Fruit fly (Drosophila melanogaster) whole organism, embryonic: ENCODE measurements around the gene CG17321.

Experiments used
- Blimp-1 ChIP-seq: fragments of 200-800 bp; sonication (Bioruptor generic); optimal IDR thresholded peaks from 3 replicates; lab custom pipeline; 2018; ENCODE audit warnings: missing biosample characterization, missing genetic modification characterization, mild to moderate bottlenecking, moderate library complexity, missing genetic modification reagents
- CG10274 ChIP-seq: fragments of 200-800 bp; sonication (Bioruptor generic); optimal IDR thresholded peaks from 3 replicates; lab custom pipeline; 2017; ENCODE audit warnings: missing biosample characterization, mild to moderate bottlenecking, missing genetic modification characterization
- CG11398 ChIP-seq: fragments of 200-800 bp; sonication (Bioruptor generic); optimal IDR thresholded peaks from 2 replicates; lab custom pipeline; 2016; ENCODE audit warnings: missing biosample characterization, missing genetic modification characterization
- CG12219 ChIP-seq: fragments of 200-800 bp; sonication (Bioruptor generic); optimal IDR thresholded peaks from 3 replicates; lab custom pipeline; 2018; ENCODE audit warnings: missing biosample characterization, mild to moderate bottlenecking, missing genetic modification characterization
- CG15601 ChIP-seq: fragments of 200-800 bp; sonication (Bioruptor generic); optimal IDR thresholded peaks from 3 replicates; lab custom pipeline; 2019; ENCODE audit warnings: missing biosample characterization, mild to moderate bottlenecking, missing genetic modification characterization, moderate library complexity
- CG17829 ChIP-seq: fragments of 200-800 bp; optimal IDR thresholded peaks from 2 replicates; lab custom pipeline; 2019; ENCODE audit warnings: missing biosample characterization, mild to moderate bottlenecking, missing genetic modification characterization, moderate library complexity
- CG18011 ChIP-seq: fragments of 200-800 bp; sonication (Bioruptor generic); optimal IDR thresholded peaks from 2 replicates; lab custom pipeline; 2017; ENCODE audit warnings: missing biosample characterization, missing genetic modification characterization, mild to moderate bottlenecking, moderate library complexity, missing genotype
- CG18476 ChIP-seq: fragments of 200-800 bp; sonication (Bioruptor generic); optimal IDR thresholded peaks from 2 replicates; lab custom pipeline; 2016; ENCODE audit warnings: missing biosample characterization, mild to moderate bottlenecking, missing genetic modification characterization
- CG18599 ChIP-seq: fragments of 200-800 bp; sonication (Bioruptor generic); optimal IDR thresholded peaks from 3 replicates; lab custom pipeline; 2017; ENCODE audit warnings: missing biosample characterization, missing genetic modification characterization, mild to moderate bottlenecking, moderate library complexity, missing genetic modification reagents
- CG32772 ChIP-seq: fragments of 200-800 bp; sonication (Bioruptor generic); IDR thresholded peaks from 2 replicates; pipeline ENCODE4 v1.3.6; 2022; ENCODE audit warnings: missing biosample characterization, missing genetic modification characterization
- CG3838 ChIP-seq: fragments of 200-800 bp; sonication (Bioruptor generic); optimal IDR thresholded peaks from 3 replicates; lab custom pipeline; 2016; ENCODE audit warnings: missing biosample characterization, missing genetic modification characterization
- CG4360 ChIP-seq: fragments of 200-800 bp; sonication (Bioruptor generic); IDR thresholded peaks from 2 replicates; pipeline ENCODE4 v1.3.6; 2022; ENCODE audit warnings: missing biosample characterization, missing genetic modification characterization
- CG6689 ChIP-seq: fragments of 200-800 bp; sonication (Bioruptor generic); IDR thresholded peaks from 2 replicates; pipeline ENCODE4 v1.3.6; 2022; ENCODE audit warnings: missing biosample characterization, missing genetic modification characterization
- CG6791 ChIP-seq: fragments of 200-800 bp; sonication (Bioruptor generic); IDR thresholded peaks from 3 replicates; pipeline ENCODE4 v1.3.6; 2022; ENCODE audit warnings: missing biosample characterization, missing genetic modification characterization; ENCODE audit not compliant: partially characterized antibody
- CG6813 ChIP-seq: fragments of 200-800 bp; sonication (Bioruptor generic); optimal IDR thresholded peaks from 2 replicates; lab custom pipeline; 2017; ENCODE audit warnings: missing biosample characterization, missing genetic modification characterization, mild to moderate bottlenecking, moderate library complexity, missing genetic modification reagents
- CG7271 ChIP-seq: fragments of 200-800 bp; sonication (Bioruptor generic); optimal IDR thresholded peaks from 2 replicates; lab custom pipeline; 2018; ENCODE audit warnings: missing biosample characterization, mild to moderate bottlenecking, missing genetic modification characterization, moderate library complexity
- CG7357 ChIP-seq: fragments of 200-800 bp; sonication (Bioruptor generic); IDR thresholded peaks from 3 replicates; pipeline ENCODE4 v1.3.6; 2022; ENCODE audit warnings: missing biosample characterization, missing genetic modification characterization
- CG7556 ChIP-seq: fragments of 200-800 bp; sonication (Bioruptor generic); optimal IDR thresholded peaks from 2 replicates; lab custom pipeline; 2017; ENCODE audit warnings: missing biosample characterization, mild to moderate bottlenecking, missing genetic modification characterization
- CG8281 ChIP-seq: fragments of 200-800 bp; sonication (Bioruptor generic); optimal IDR thresholded peaks from 2 replicates; lab custom pipeline; 2018; ENCODE audit warnings: missing biosample characterization, mild to moderate bottlenecking, missing genetic modification characterization, moderate library complexity
- CG9727 ChIP-seq: fragments of 200-800 bp; sonication (Bioruptor generic); optimal IDR thresholded peaks from 3 replicates; lab custom pipeline; 2017; ENCODE audit warnings: missing biosample characterization, mild to moderate bottlenecking, missing genetic modification characterization
- Dbx ChIP-seq: fragments of 200-800 bp; sonication (Bioruptor generic); IDR thresholded peaks from 3 replicates; pipeline ENCODE4 v1.3.6; 2022; ENCODE audit warnings: missing biosample characterization, missing genetic modification characterization
- Fer3 ChIP-seq: fragments of 200-800 bp; sonication (Bioruptor generic); optimal IDR thresholded peaks from 2 replicates; lab custom pipeline; 2018; ENCODE audit warnings: missing biosample characterization, mild to moderate bottlenecking, missing genetic modification characterization, moderate library complexity
- Hr3 ChIP-seq: fragments of 200-800 bp; sonication (Bioruptor generic); optimal IDR thresholded peaks from 3 replicates; lab custom pipeline; 2016; ENCODE audit warnings: missing biosample characterization, missing genetic modification characterization
- Hr78 ChIP-seq, 2 experiments: fragments of 200-800 bp in 1 of 2; fragments of >200 bp in 1 of 2; sonication (Bioruptor generic) in 1 of 2; optimal IDR thresholded peaks; 2 replicates each; lab custom pipeline; 2017 to 2019; ENCODE audit warnings: missing biosample characterization in 2 of 2, missing genetic modification characterization in 2 of 2, mild to moderate bottlenecking in 1 of 2, moderate library complexity in 1 of 2
- Neu2 ChIP-seq: fragments of 200-800 bp; sonication (Bioruptor generic); optimal IDR thresholded peaks from 3 replicates; lab custom pipeline; 2016; ENCODE audit warnings: missing biosample characterization, missing genetic modification characterization, borderline replicate concordance
- NfI ChIP-seq: fragments of 200-800 bp; sonication (Bioruptor generic); optimal IDR thresholded peaks from 3 replicates; lab custom pipeline; 2018; ENCODE audit warnings: missing biosample characterization, mild to moderate bottlenecking, missing genetic modification characterization, moderate library complexity
- Side ChIP-seq: fragments of 200-800 bp; sonication (Bioruptor generic); optimal IDR thresholded peaks from 2 replicates; lab custom pipeline; 2016; ENCODE audit warnings: missing biosample characterization, missing genetic modification characterization
- Sin3A ChIP-seq: fragments of >200 bp; optimal IDR thresholded peaks from 2 replicates; lab custom pipeline; 2018
- Taf1 ChIP-seq: fragments of 200-800 bp; sonication (Bioruptor generic); IDR thresholded peaks from 2 replicates; pipeline ENCODE4 v1.3.6; 2022; ENCODE audit warnings: missing biosample characterization, missing genetic modification characterization
- caup ChIP-seq: fragments of 200-800 bp; sonication (Bioruptor generic); optimal IDR thresholded peaks from 3 replicates; lab custom pipeline; 2017; ENCODE audit warnings: missing biosample characterization, mild to moderate bottlenecking, missing genetic modification characterization, moderate library complexity; ENCODE audit not compliant: severe bottlenecking
- cwo ChIP-seq: fragments of 200-800 bp; sonication (Bioruptor generic); optimal IDR thresholded peaks from 3 replicates; lab custom pipeline; 2017; ENCODE audit warnings: missing biosample characterization, missing genetic modification characterization, mild to moderate bottlenecking, moderate library complexity, missing genetic modification reagents
- dimm ChIP-seq: fragments of 200-800 bp; sonication (Bioruptor generic); IDR thresholded peaks from 2 replicates; pipeline ENCODE4 v1.3.6; 2022; ENCODE audit warnings: missing biosample characterization, missing genetic modification characterization
- dpn ChIP-seq, 2 experiments: fragments of 200-800 bp; sonication (Bioruptor generic); optimal IDR thresholded peaks; 3 replicates each; lab custom pipeline; 2016; ENCODE audit warnings: missing biosample characterization in 2 of 2, missing genetic modification characterization in 2 of 2
- emc ChIP-seq: fragments of 200-800 bp; sonication (Bioruptor generic); optimal IDR thresholded peaks from 2 replicates; lab custom pipeline; 2016; ENCODE audit warnings: missing biosample characterization, missing genetic modification characterization
- fd102C ChIP-seq: fragments of 200-800 bp; sonication (Bioruptor generic); optimal IDR thresholded peaks from 2 replicates; lab custom pipeline; 2018; ENCODE audit warnings: missing biosample characterization, mild to moderate bottlenecking, missing genetic modification characterization, moderate library complexity
- grn ChIP-seq: fragments of 200-800 bp; sonication (Bioruptor generic); optimal IDR thresholded peaks from 3 replicates; lab custom pipeline; 2017; ENCODE audit warnings: missing biosample characterization, missing genetic modification characterization
- odd ChIP-seq: fragments of 200-800 bp; sonication (Bioruptor generic); optimal IDR thresholded peaks from 2 replicates; lab custom pipeline; 2017; ENCODE audit warnings: missing biosample characterization, mild to moderate bottlenecking, missing genetic modification characterization
- phol ChIP-seq: fragments of 200-800 bp; sonication (Bioruptor generic); optimal IDR thresholded peaks from 3 replicates; lab custom pipeline; 2018; ENCODE audit warnings: missing biosample characterization, mild to moderate bottlenecking, missing genetic modification characterization, moderate library complexity
- pita ChIP-seq: fragments of 200-800 bp; sonication (Bioruptor generic); optimal IDR thresholded peaks from 2 replicates; lab custom pipeline; 2017; ENCODE audit warnings: missing biosample characterization, mild to moderate bottlenecking, missing genetic modification characterization
- salm ChIP-seq: fragments of 200-800 bp; sonication (Bioruptor generic); optimal IDR thresholded peaks from 2 replicates; lab custom pipeline; 2018; ENCODE audit warnings: missing biosample characterization, mild to moderate bottlenecking, missing genetic modification characterization
- schlank ChIP-seq: fragments of 200-800 bp; sonication (Bioruptor generic); optimal IDR thresholded peaks from 2 replicates; lab custom pipeline; 2018; ENCODE audit warnings: missing biosample characterization, mild to moderate bottlenecking, missing genetic modification characterization
- scrt ChIP-seq: fragments of 200-800 bp; sonication (Bioruptor generic); optimal IDR thresholded peaks from 2 replicates; lab custom pipeline; 2018; ENCODE audit warnings: missing biosample characterization, mild to moderate bottlenecking, missing genetic modification characterization, moderate library complexity
- sisA ChIP-seq: fragments of 200-800 bp; sonication (Bioruptor generic); IDR thresholded peaks from 2 replicates; pipeline ENCODE4 v1.3.6; 2022; ENCODE audit warnings: missing biosample characterization, missing genetic modification characterization
- slou ChIP-seq: fragments of 200-800 bp; sonication (Bioruptor generic); optimal IDR thresholded peaks from 3 replicates; lab custom pipeline; 2016; ENCODE audit warnings: missing biosample characterization, missing genetic modification characterization
- sna ChIP-seq: fragments of 200-800 bp; sonication (Bioruptor generic); IDR thresholded peaks from 2 replicates; pipeline ENCODE4 v1.3.6; 2022; ENCODE audit warnings: missing biosample characterization, missing genetic modification characterization; ENCODE audit not compliant: partially characterized antibody
- stc ChIP-seq: fragments of 200-800 bp; sonication (Bioruptor generic); IDR thresholded peaks from 2 replicates; pipeline ENCODE4 v1.3.6; 2022; ENCODE audit warnings: missing biosample characterization, missing genetic modification characterization
- tap ChIP-seq: fragments of 200-800 bp; optimal IDR thresholded peaks from 3 replicates; lab custom pipeline; 2019; ENCODE audit warnings: missing biosample characterization, mild to moderate bottlenecking, missing genetic modification characterization, moderate library complexity
- tup ChIP-seq: fragments of 200-800 bp; sonication (Bioruptor generic); optimal IDR thresholded peaks from 2 replicates; lab custom pipeline; 2016; ENCODE audit warnings: missing biosample characterization, mild to moderate bottlenecking, missing genetic modification characterization, moderate library complexity
- zfh2 ChIP-seq: fragments of 200-800 bp; sonication (Bioruptor generic); optimal IDR thresholded peaks from 2 replicates; lab custom pipeline; 2016; ENCODE audit warnings: missing biosample characterization, missing genetic modification characterization

CG17321 gene

DNA sequence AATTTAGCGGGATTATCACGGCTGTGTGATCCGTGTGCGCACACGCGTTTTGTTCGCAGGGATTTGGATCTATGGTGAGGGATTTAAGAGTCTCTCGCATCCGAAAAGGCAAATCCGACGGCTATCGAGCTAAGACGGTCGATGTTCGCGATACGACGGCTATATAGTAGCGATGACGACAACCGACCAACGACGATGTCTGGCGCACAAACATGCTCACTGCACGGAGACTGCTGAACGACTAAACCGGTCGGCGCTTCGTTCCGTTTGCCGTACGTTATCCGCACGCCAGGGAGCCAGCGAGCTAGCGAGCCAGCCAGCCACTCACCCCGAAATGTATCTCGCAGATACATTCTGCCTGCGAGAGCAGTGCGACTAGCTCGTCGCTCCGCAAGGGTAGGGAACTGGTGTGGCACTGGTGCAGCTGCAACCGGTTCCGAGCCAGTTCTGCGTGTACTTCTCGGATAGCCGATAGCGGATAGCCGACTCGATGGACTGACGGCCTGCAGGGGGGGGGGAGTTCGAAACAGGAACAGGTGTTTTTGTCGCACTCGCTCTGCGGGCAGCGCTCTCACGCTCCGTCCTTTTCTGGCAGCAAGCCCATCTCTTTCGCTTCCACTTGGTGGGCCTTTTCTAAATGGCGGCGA, 36.2 kb downstream of the CG17321 start, which contains the start of gene tup (continued):
- TF ChIP-seq CG3838 (GFP tag; lab: Kevin White, UChicago) (no peak), CG6791 (GFP tag; lab: Robert Waterston, UW) (no peak), CG9727 (GFP tag; lab: Kevin White, UChicago) (no peak), pita (no peak), scrt (peak; percentile 51), cwo (no peak), phol (tag; lab: Kevin White, UChicago) (peak; percentile 25), Hr78 (GFP tag; optimal IDR thresholded peaks at IDR 0.05; lab: Kevin White, UChicago) (no peak), dimm (no peak), emc (GFP tag; lab: Kevin White, UChicago) (no peak), Blimp-1 (GFP tag; lab: Kevin White, UChicago) (no peak), CG7556 (GFP tag; lab: Kevin White, UChicago) (no peak), Dbx (GFP tag; lab: Robert Waterston, UW) (no peak), stc (no peak), CG6689 (peak; percentile 25; the same call in 1 of the 2 replicates), CG15601 (no peak), grn (GFP tag; lab: Kevin White, UChicago) (no peak), dpn (GFP tag; optimal IDR thresholded peaks at IDR 0.05; lab: Kevin White, UChicago) (no peak), Fer3 (tag; lab: Kevin White, UChicago) (no peak), CG11398 (GFP tag; lab: Kevin White, UChicago) (no peak), CG18599 (GFP tag; lab: Kevin White, UChicago) (no peak), odd (GFP tag; lab: Kevin White, UChicago) (no peak), CG10274 (no peak), CG12219 (GFP tag; lab: Kevin White, UChicago) (no peak), slou (GFP tag; lab: Kevin White, UChicago) (no peak), zfh2 (no peak), salm (tag; lab: Kevin White, UChicago) (no peak), Hr3 (GFP tag; lab: Kevin White, UChicago) (no peak), Neu2 (GFP tag; lab: Kevin White, UChicago) (no peak), Sin3A (lab: Kevin White, UChicago) (no peak), Taf1 (GFP tag; lab: Robert Waterston, UW) (no peak), CG7357 (GFP tag; lab: Robert Waterston, UW) (no peak), fd102C (no peak), sisA (GFP tag; lab: Robert Waterston, UW) (no peak), tap (no peak), tup (GFP tag; lab: Kevin White, UChicago) (no peak), Side (peak; percentile 58), CG32772 (GFP tag; lab: Robert Waterston, UW) (0 out of 2 replicates have a peak, but pooled peaks have one; percentile 6), CG18476 (no peak), CG4360 (GFP tag; lab: Robert Waterston, UW) (no peak), NfI (GFP tag; lab: Kevin White, UChicago) (no peak), caup (GFP tag; lab: Kevin White, UChicago) (peak; percentile 23), CG17829 (tag; lab: Kevin White, UChicago) (peak; percentile 36), schlank (tag; lab: Kevin White, UChicago) (no peak), CG6813 (GFP tag; lab: Kevin White, UChicago) (no peak), sna (GFP tag; lab: Robert Waterston, UW) (0 out of 2 replicates have a peak, but pooled peaks have one; percentile 39), CG7271 (tag; lab: Kevin White, UChicago) (peak; percentile 7), CG18011 (GFP tag; lab: Kevin White, UChicago) (no peak), CG8281 (tag; lab: Kevin White, UChicago) (peak; percentile 8)
